Worm (Caenorhabditis elegans) whole organism, young adult: Measurements from ENCODE around the gene srgp-1.
A peak's percentile ranks its signal among the peaks of the same experiment; 100 is the strongest.

Experiments used
- B0019.2 ChIP-seq: fragments of 200-800 bp; sonication (Bioruptor generic); conservative IDR thresholded peaks from 2 replicates; pipeline ENCODE4 v1.3.6; 2022; ENCODE audit warnings: missing genetic modification reagents, missing genetic modification characterization, missing compliant biosample characterization
- B0261.1 ChIP-seq: sonication (generic microtip); optimal IDR thresholded peaks from 2 replicates; lab custom pipeline; 2016; ENCODE audit warnings: mild to moderate bottlenecking, missing genetic modification characterization, moderate library complexity, missing compliant biosample characterization
- C06A6.2 ChIP-seq: fragments of 200-800 bp; sonication (Bioruptor generic); conservative IDR thresholded peaks from 2 replicates; pipeline ENCODE4 v1.3.6; 2022; ENCODE audit warnings: missing genetic modification characterization, missing compliant biosample characterization
- F39B2.1 ChIP-seq: fragments of 200-800 bp; sonication (Bioruptor generic); IDR thresholded peaks from 2 replicates; pipeline ENCODE4 v1.3.6; 2022; ENCODE audit warnings: missing genetic modification reagents, missing genetic modification characterization, missing compliant biosample characterization
- K11D2.4 ChIP-seq: fragments of 200-800 bp; sonication (Bioruptor generic); IDR thresholded peaks from 2 replicates; pipeline ENCODE4 v1.3.6; 2022; ENCODE audit warnings: missing genetic modification reagents, missing genetic modification characterization, missing compliant biosample characterization
- T07F8.4 ChIP-seq: sonication (generic microtip); optimal IDR thresholded peaks from 2 replicates; lab custom pipeline; 2016; ENCODE audit warnings: mild to moderate bottlenecking, missing genetic modification characterization, moderate library complexity, missing compliant biosample characterization
- ZK185.1 ChIP-seq: sonication (generic microtip); optimal IDR thresholded peaks from 2 replicates; lab custom pipeline; 2016; ENCODE audit warnings: mild to moderate bottlenecking, missing genetic modification characterization, missing compliant biosample characterization; ENCODE audit not compliant: poor library complexity, severe bottlenecking
- atf-7 ChIP-seq: sonication (generic microtip); optimal IDR thresholded peaks from 2 replicates; lab custom pipeline; 2017; ENCODE audit warnings: mild to moderate bottlenecking, missing genetic modification characterization, missing compliant biosample characterization
- attf-6 ChIP-seq: fragments of 200-800 bp; sonication (Bioruptor generic); IDR thresholded peaks from 2 replicates; pipeline ENCODE4 v1.3.6; 2022; ENCODE audit warnings: missing genetic modification reagents, missing genetic modification characterization, missing compliant biosample characterization
- bed-1 ChIP-seq: fragments of 200-800 bp; sonication (Bioruptor generic); IDR thresholded peaks from 2 replicates; pipeline ENCODE4 v1.3.6; 2022; ENCODE audit warnings: missing genetic modification reagents, missing genetic modification characterization, missing compliant biosample characterization
- bed-2 ChIP-seq: fragments of 200-800 bp; sonication (Bioruptor generic); IDR thresholded peaks from 2 replicates; pipeline ENCODE4 v1.3.6; 2022; ENCODE audit warnings: missing genetic modification reagents, missing genetic modification characterization, missing compliant biosample characterization
- ccch-3 ChIP-seq: fragments of 200-800 bp; sonication (Bioruptor generic); optimal IDR thresholded peaks from 2 replicates; lab custom pipeline; 2018; ENCODE audit warnings: mild to moderate bottlenecking, missing genetic modification characterization, missing compliant biosample characterization
- cebp-1 ChIP-seq, 2 experiments: fragments of 200-800 bp in 1 of 2; sonication (Bioruptor generic) in 1 of 2; sonication (generic microtip) in 1 of 2; IDR thresholded peaks in 1 of 2; optimal IDR thresholded peaks in 1 of 2; 2 replicates each; pipeline versions ENCODE4 v1.3.6 to Lab custom; 2017 to 2022; ENCODE audit warnings: missing compliant biosample characterization in 2 of 2, missing genetic modification characterization in 2 of 2, mild to moderate bottlenecking in 1 of 2, missing genetic modification reagents in 1 of 2, moderate library complexity in 1 of 2
- ceh-27 ChIP-seq: fragments of 200-800 bp; sonication (Bioruptor generic); optimal IDR thresholded peaks from 2 replicates; lab custom pipeline; 2018; ENCODE audit warnings: mild to moderate bottlenecking, missing genetic modification characterization, moderate library complexity, missing compliant biosample characterization
- ceh-40 ChIP-seq: fragments of 200-800 bp; sonication (Bioruptor generic); IDR thresholded peaks from 2 replicates; pipeline ENCODE4 v1.3.6; 2022; ENCODE audit warnings: missing genetic modification characterization, missing compliant biosample characterization
- die-1 ChIP-seq: sonication (generic microtip); optimal IDR thresholded peaks from 2 replicates; lab custom pipeline; 2016; ENCODE audit warnings: missing genotype, mild to moderate bottlenecking, missing genetic modification characterization, missing compliant biosample characterization
- dpff-1 ChIP-seq: sonication (generic microtip); optimal IDR thresholded peaks from 2 replicates; lab custom pipeline; 2017; ENCODE audit warnings: mild to moderate bottlenecking, missing genetic modification characterization, missing compliant biosample characterization
- egl-44 ChIP-seq: fragments of 200-800 bp; sonication (Bioruptor generic); IDR thresholded peaks from 2 replicates; pipeline ENCODE4 v1.3.6; 2022; ENCODE audit warnings: missing genetic modification reagents, missing genetic modification characterization, missing compliant biosample characterization
- ekl-4 ChIP-seq: fragments of 200-800 bp; sonication (Bioruptor generic); IDR thresholded peaks from 2 replicates; pipeline ENCODE4 v1.3.6; 2022; ENCODE audit warnings: missing genetic modification reagents, missing genetic modification characterization, missing compliant biosample characterization
- ets-4 ChIP-seq: fragments of 200-800 bp; sonication (Bioruptor generic); optimal IDR thresholded peaks from 2 replicates; lab custom pipeline; 2018; ENCODE audit warnings: mild to moderate bottlenecking, missing genetic modification characterization, missing compliant biosample characterization
- lag-1 ChIP-seq: fragments of 200-800 bp; sonication (Bioruptor generic); IDR thresholded peaks from 2 replicates; pipeline ENCODE4 v1.3.6; 2022; ENCODE audit warnings: missing genetic modification reagents, missing genetic modification characterization, missing compliant biosample characterization
- let-607 ChIP-seq, 2 experiments: fragments of 200-800 bp in 1 of 2; sonication (Bioruptor generic) in 1 of 2; sonication (generic microtip) in 1 of 2; optimal IDR thresholded peaks; 2 replicates each; lab custom pipeline; 2016 to 2018; ENCODE audit warnings: mild to moderate bottlenecking in 2 of 2, missing compliant biosample characterization in 2 of 2, missing genetic modification characterization in 2 of 2, moderate library complexity in 2 of 2, missing genotype in 1 of 2
- lin-26 ChIP-seq: fragments of 200-800 bp; sonication (Bioruptor generic); IDR thresholded peaks from 2 replicates; pipeline ENCODE4 v1.3.6; 2022; ENCODE audit warnings: missing genetic modification reagents, missing genetic modification characterization, missing compliant biosample characterization
- mxl-1 ChIP-seq: sonication (generic microtip); optimal IDR thresholded peaks from 2 replicates; lab custom pipeline; 2016; ENCODE audit warnings: missing genetic modification characterization, missing compliant biosample characterization
- nfyb-1 ChIP-seq: fragments of 200-800 bp; sonication (Bioruptor generic); IDR thresholded peaks from 2 replicates; pipeline ENCODE4 v1.3.6; 2022; ENCODE audit warnings: missing genetic modification reagents, missing genetic modification characterization, missing compliant biosample characterization
- nhr-179 ChIP-seq: sonication (generic microtip); optimal IDR thresholded peaks from 2 replicates; lab custom pipeline; 2016; ENCODE audit warnings: mild to moderate bottlenecking, missing genetic modification characterization, missing compliant biosample characterization
- nhr-80 ChIP-seq: sonication (generic microtip); optimal IDR thresholded peaks from 2 replicates; lab custom pipeline; 2016; ENCODE audit warnings: missing genetic modification characterization, missing compliant biosample characterization
- rec-8 ChIP-seq, 2 experiments: sonication (generic microtip); optimal IDR thresholded peaks; 2 replicates each; lab custom pipeline; 2016; ENCODE audit warnings: mild to moderate bottlenecking in 2 of 2, missing genetic modification characterization in 2 of 2, missing genetic modification reagents in 2 of 2, missing genotype in 2 of 2, missing biosample characterization in 1 of 2, missing compliant biosample characterization in 1 of 2, moderate library complexity in 1 of 2
- snpc-1.1 ChIP-seq: sonication (generic microtip); optimal IDR thresholded peaks from 2 replicates; lab custom pipeline; 2017; ENCODE audit warnings: missing genetic modification characterization, mild to moderate bottlenecking, missing compliant biosample characterization, antibody characterized with exemption, moderate library complexity, missing genotype, missing genetic modification reagents; ENCODE audit not compliant: insufficient read depth
- snpc-1.3 ChIP-seq: sonication (generic microtip); optimal IDR thresholded peaks from 2 replicates; lab custom pipeline; 2017; ENCODE audit warnings: missing genetic modification characterization, mild to moderate bottlenecking, missing compliant biosample characterization, antibody characterized with exemption, moderate library complexity, missing genotype, missing genetic modification reagents; ENCODE audit not compliant: insufficient read depth
- somi-1 ChIP-seq: fragments of 200-800 bp; sonication (Bioruptor generic); optimal IDR thresholded peaks from 2 replicates; lab custom pipeline; 2018; ENCODE audit warnings: mild to moderate bottlenecking, missing genetic modification characterization, missing compliant biosample characterization
- sptf-2 ChIP-seq: fragments of 200-800 bp; sonication (Bioruptor generic); optimal IDR thresholded peaks from 2 replicates; lab custom pipeline; 2018; ENCODE audit warnings: mild to moderate bottlenecking, missing genetic modification characterization, missing compliant biosample characterization
- tbp1 ChIP-seq: fragments of 200-800 bp; sonication (Bioruptor generic); optimal IDR thresholded peaks from 2 replicates; lab custom pipeline; 2018; ENCODE audit warnings: mild to moderate bottlenecking, missing genetic modification characterization, missing compliant biosample characterization
- xnd-1 ChIP-seq: sonication (generic microtip); optimal IDR thresholded peaks from 2 replicates; lab custom pipeline; 2016; ENCODE audit warnings: missing genotype, missing genetic modification reagents, missing genetic modification characterization, missing compliant biosample characterization
- zfh-2 ChIP-seq: fragments of 200-800 bp; sonication (Bioruptor generic); conservative IDR thresholded peaks from 2 replicates; pipeline ENCODE4 v1.3.6; 2022; ENCODE audit warnings: missing genetic modification reagents, missing genetic modification characterization, missing compliant biosample characterization
- zim-3 ChIP-seq: sonication (generic microtip); optimal IDR thresholded peaks from 2 replicates; lab custom pipeline; 2017; ENCODE audit warnings: mild to moderate bottlenecking, missing genetic modification characterization, moderate library complexity, missing compliant biosample characterization
- ztf-28 ChIP-seq: fragments of 200-800 bp; sonication (Bioruptor generic); IDR thresholded peaks from 2 replicates; pipeline ENCODE4 v1.3.6; 2022; ENCODE audit warnings: missing genetic modification reagents, missing genetic modification characterization, missing compliant biosample characterization
- ztf-3 ChIP-seq: fragments of 200-800 bp; sonication (Bioruptor generic); optimal IDR thresholded peaks from 2 replicates; lab custom pipeline; 2018; ENCODE audit warnings: mild to moderate bottlenecking, missing genetic modification characterization, missing compliant biosample characterization

The srgp-1 gene

DNA sequence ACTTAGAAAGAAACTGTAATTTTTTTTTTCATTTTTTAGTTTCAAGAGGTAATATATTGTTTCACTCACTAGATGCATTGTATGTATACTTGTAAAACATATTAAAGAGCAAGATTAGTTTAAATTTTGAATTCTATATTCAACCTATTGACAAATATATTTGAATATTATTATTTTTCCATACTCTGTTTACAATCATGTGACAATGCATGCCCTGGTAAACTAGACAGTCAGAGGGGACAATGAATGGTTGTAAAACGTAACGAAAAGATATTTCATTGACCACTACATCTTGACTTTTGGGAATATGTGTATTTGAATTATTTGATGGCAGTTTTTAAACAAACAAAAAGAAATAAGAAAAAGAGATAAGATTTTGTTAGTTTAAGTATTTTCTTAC lies 52.0 kb downstream of the srgp-1 start:
- no peak for TF ChIP-seq ceh-40 (GFP tag; lab: Robert Waterston, UW)
- TF ChIP-seq snpc-1.3 (tag; lab: Kevin White, UChicago) = no peak
- no peak for TF ChIP-seq egl-44
- no peak for TF ChIP-seq ztf-3
- TF ChIP-seq lin-26 (GFP tag; lab: Robert Waterston, UW) = no peak
- no peak for TF ChIP-seq die-1
- TF ChIP-seq xnd-1 = no peak
- no peak for TF ChIP-seq dpff-1 (tag; lab: Kevin White, UChicago)
- no peak for TF ChIP-seq lag-1 (GFP tag; lab: Robert Waterston, UW)
- no peak for TF ChIP-seq ZK185.1 (tag; lab: Kevin White, UChicago)
- no peak for TF ChIP-seq C06A6.2 (GFP tag; lab: Robert Waterston, UW)
- TF ChIP-seq, all 124 proteins: peak for 0

DNA sequence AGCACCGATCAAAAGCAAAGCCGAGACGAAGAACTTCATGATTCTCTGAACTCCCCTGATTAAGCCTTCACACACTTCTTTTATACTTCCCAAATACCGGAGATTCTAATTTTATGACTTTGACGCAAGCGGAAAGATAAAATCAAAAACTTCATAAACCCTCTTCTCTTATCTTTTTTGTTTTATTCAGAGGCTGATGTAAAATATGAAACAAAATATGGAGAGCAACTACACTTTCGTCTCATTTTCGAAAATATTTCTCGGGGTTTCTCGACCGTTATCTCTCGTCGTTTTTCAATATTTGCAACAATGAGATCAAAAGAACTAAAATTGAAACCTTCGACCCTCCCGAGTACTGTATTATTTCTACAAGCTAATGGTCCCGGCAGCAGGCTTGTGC lies 52.8 kb downstream of the srgp-1 start, which contains the start of gene lys-4:
Gene lys-4, minus strand, starts transcription at position 115 of the 400 bp plus-strand sequence.
- TF ChIP-seq mxl-1 (tag; lab: Kevin White, UChicago) (no peak), ets-4 (GFP tag; lab: Kevin White, UChicago) (no peak), ztf-28 (GFP tag; lab: Robert Waterston, UW) (no peak), bed-2 (GFP tag; lab: Robert Waterston, UW) (no peak), ccch-3 (no peak), T07F8.4 (no peak), attf-6 (GFP tag; lab: Robert Waterston, UW) (no peak), ekl-4 (GFP tag; lab: Robert Waterston, UW) (no peak), let-607 (tag; optimal IDR thresholded peaks at IDR 0.05; lab: Kevin White, UChicago) (no peak), somi-1 (no peak), atf-7 (tag; lab: Kevin White, UChicago) (no peak), nfyb-1 (GFP tag; lab: Robert Waterston, UW) (no peak), ceh-40 (GFP tag; lab: Robert Waterston, UW) (no peak), K11D2.4 (GFP tag; lab: Robert Waterston, UW) (no peak), F39B2.1 (no peak), B0261.1 (no peak), nhr-179 (no peak), tbp1 (no peak)
- TF ChIP-seq, all 124 proteins: peak for 0

DNA sequence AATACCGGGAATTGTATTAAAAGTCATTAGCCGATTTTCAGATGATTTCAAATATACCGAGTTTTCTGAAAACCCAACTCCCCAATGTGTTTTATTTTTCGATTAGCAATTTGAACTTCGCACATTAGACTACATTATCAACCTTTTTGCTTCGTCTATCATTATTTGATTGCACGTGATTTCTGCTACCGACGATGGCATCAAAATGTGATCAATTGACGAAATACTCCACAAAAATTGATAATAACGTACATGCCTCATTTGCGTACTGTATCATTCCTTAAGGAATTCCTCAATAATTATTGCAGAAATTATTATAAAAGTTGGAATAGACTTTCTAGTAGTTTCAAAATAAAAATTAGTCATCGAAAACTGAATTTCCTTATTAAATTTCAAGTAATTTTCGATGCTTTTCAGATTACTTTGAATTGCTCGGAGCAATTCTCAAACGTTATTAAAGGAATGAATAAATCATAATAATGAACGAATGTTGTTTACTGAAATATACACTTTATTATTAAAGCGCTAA lies 53.5 kb downstream of the srgp-1 start:
- TF ChIP-seq cebp-1 (GFP tag; IDR thresholded peaks at IDR 0.05; lab: Robert Waterston, UW) = no peak
- peak; percentile 14 for TF ChIP-seq cebp-1 (tag; optimal IDR thresholded peaks at IDR 0.05; lab: Kevin White, UChicago)
- TF ChIP-seq snpc-1.1 = no peak
- peak; percentile 66 for TF ChIP-seq nhr-80 (tag; lab: Kevin White, UChicago)

DNA sequence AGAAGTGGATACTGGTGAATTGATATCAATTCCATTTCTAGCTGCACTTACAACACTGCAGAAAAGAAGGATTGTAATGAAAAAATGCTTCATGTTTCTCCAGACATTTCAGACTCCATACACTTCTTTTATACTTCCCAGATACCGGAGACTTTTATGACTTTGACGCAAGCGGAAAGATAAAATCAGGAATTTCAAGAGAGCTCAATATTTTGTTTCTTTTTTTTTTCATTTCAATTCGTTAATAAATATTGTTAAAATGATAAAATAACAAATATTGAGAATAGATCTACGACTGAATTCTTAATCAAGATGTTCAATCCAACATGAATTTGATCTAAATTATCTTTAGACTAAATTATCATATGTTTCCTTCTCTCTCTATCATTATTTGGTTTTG lies 55.2 kb downstream of the srgp-1 start, which contains the start of gene lys-5:
Gene lys-5, minus strand, starts transcription at position 101 of the 400 bp plus-strand sequence.
- TF ChIP-seq bed-1 (GFP tag; lab: Robert Waterston, UW) (no peak), ceh-27 (no peak), sptf-2 (GFP tag; lab: Kevin White, UChicago) (no peak), B0019.2 (GFP tag; lab: Robert Waterston, UW) (no peak), zim-3 (no peak), zfh-2 (no peak), rec-8 (tag; optimal IDR thresholded peaks at IDR 0.05; lab: Kevin White, UChicago) (no peak)
- TF ChIP-seq, all 124 proteins: peak for 0
